Worm (Caenorhabditis elegans): ENCODE results near the gene tbx-37.

ce11 chrIII:11238309-11238708 is 11.4 kb upstream of the tbx-37 start:
- no peak for TF ChIP-seq W03F9.2 (tag; optimal IDR thresholded peaks at IDR 0.05)
- TF ChIP-seq him-1 (tag; optimal IDR thresholded peaks at IDR 0.05), result no peak

All from whole organism, L4/young adult.